Worm (Caenorhabditis elegans): Measurements from ENCODE around the gene eak-3.

Gene eak-3

DNA sequence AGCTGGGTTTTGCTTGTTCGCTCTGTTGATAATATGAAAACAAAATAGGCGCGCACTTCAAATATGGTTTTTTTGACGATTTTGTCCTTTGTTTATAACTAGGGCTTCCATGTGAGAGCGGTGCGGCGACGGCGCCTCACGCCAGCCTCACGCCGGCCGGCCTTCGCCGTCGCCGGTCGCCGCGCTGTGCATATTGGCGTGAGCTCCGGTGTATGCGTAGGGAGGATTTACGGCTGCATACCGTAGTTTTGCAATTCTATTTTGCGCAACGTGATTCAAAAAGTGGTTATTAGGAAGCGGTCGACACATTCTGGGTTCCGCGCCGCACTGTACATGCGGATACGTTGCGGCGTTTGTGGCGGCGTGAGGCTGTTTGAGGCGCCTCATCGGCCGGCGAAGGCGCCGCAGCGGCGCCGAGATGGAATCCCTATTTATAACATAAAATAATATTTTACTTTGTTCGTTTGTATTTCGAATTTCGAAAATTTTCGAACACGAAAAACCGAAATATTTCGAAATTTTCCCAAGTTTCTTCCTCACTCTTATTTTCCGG lies 37.8 kb upstream of the eak-3 start:
- TF ChIP-seq unc-62 (GFP tag; optimal IDR thresholded peaks at IDR 0.05) (no peak), nhr-28 (tag; optimal IDR thresholded peaks at IDR 0.05) (no peak), elt-3 (tag; optimal IDR thresholded peaks at IDR 0.05) (no peak), sem-2 (GFP tag; optimal IDR thresholded peaks at IDR 0.05) (no peak), pha-4 (tag; optimal IDR thresholded peaks at IDR 0.05) (no peak), nhr-12 (tag; optimal IDR thresholded peaks at IDR 0.05) (no peak), ces-1 (GFP tag; optimal IDR thresholded peaks at IDR 0.05) (no peak), unc-39 (tag; optimal IDR thresholded peaks at IDR 0.05) (no peak), flh-1 (GFP tag; optimal IDR thresholded peaks at IDR 0.05) (no peak), mab-5 (tag; optimal IDR thresholded peaks at IDR 0.05) (no peak), blmp-1 (tag; optimal IDR thresholded peaks at IDR 0.05) (no peak), lsy-2 (tag; optimal IDR thresholded peaks at IDR 0.05) (no peak), ceh-43 (GFP tag; optimal IDR thresholded peaks at IDR 0.05) (no peak), nhr-2 (tag; optimal IDR thresholded peaks at IDR 0.05) (no peak), lin-32 (GFP tag; optimal IDR thresholded peaks at IDR 0.05) (no peak), nhr-76 (tag; optimal IDR thresholded peaks at IDR 0.05) (no peak), mep-1 (tag; optimal IDR thresholded peaks at IDR 0.05) (no peak), bed-3 (GFP tag; optimal IDR thresholded peaks at IDR 0.05) (no peak), mls-2 (tag; optimal IDR thresholded peaks at IDR 0.05) (no peak), zip-8 (tag; optimal IDR thresholded peaks at IDR 0.05) (no peak)

- TF ChIP-seq M03D4.4 (tag; optimal IDR thresholded peaks at IDR 0.05) (no peak), hlh-1 (tag; optimal IDR thresholded peaks at IDR 0.05) (no peak), mls-2 (tag; optimal IDR thresholded peaks at IDR 0.05) (no peak), mab-5 (tag; optimal IDR thresholded peaks at IDR 0.05) (no peak), ham-2 (GFP tag; optimal IDR thresholded peaks at IDR 0.05) (no peak), unc-62 (GFP tag; optimal IDR thresholded peaks at IDR 0.05) (no peak), ztf-11 (tag; optimal IDR thresholded peaks at IDR 0.05) (no peak), lsy-2 (tag; optimal IDR thresholded peaks at IDR 0.05) (no peak), bed-3 (GFP tag; optimal IDR thresholded peaks at IDR 0.05) (no peak), drap-1 (GFP tag; optimal IDR thresholded peaks at IDR 0.05) (no peak), ces-1 (GFP tag; optimal IDR thresholded peaks at IDR 0.05) (no peak), lin-32 (GFP tag; optimal IDR thresholded peaks at IDR 0.05) (no peak), nhr-76 (tag; optimal IDR thresholded peaks at IDR 0.05) (no peak), ceh-39 (tag; optimal IDR thresholded peaks at IDR 0.05) (no peak), lin-13 (tag; optimal IDR thresholded peaks at IDR 0.05) (no peak), ceh-83 (GFP tag; optimal IDR thresholded peaks at IDR 0.05) (no peak), pha-4 (tag; optimal IDR thresholded peaks at IDR 0.05) (no peak)
Measured at ce11 chrIII:1210638-1211037, 34.3 kb upstream of the eak-3 start.

ce11 chrIII:1207852-1208251 lies 31.5 kb upstream of the eak-3 start, which contains the start of gene orc-3:
Gene orc-3 (plus strand): TSS chrIII:1208133.
- TF ChIP-seq ces-1 (GFP tag; optimal IDR thresholded peaks at IDR 0.05), result peak; percentile 40
- no peak for TF ChIP-seq cnd-1 (tag; optimal IDR thresholded peaks at IDR 0.05)
- no peak for TF ChIP-seq pha-4 (tag; optimal IDR thresholded peaks at IDR 0.05)
- peak; percentile 56 for TF ChIP-seq ceh-83 (GFP tag; optimal IDR thresholded peaks at IDR 0.05)

DNA sequence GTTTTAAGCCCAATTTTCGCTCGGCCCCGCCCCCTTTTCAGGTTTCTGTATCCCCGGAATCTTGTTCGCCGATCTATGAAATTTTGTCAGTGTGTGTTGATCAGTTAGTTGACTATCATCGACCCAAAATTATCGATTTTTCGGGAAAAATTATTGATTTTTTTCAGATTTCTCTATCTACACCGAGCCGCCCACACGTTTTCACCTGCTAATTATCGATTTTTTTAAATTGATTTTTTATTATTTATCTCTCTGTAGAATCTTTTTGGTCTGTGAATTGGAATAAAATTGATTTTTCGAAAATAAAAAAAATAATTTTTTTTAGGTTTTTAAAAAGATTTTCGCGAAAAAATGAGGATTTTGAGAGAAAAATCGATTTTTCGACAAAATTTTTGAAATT lies 30.7 kb upstream of the eak-3 start:
- TF ChIP-seq lin-13 (tag; optimal IDR thresholded peaks at IDR 0.05) (no peak), pha-4 (tag; optimal IDR thresholded peaks at IDR 0.05) (no peak), snpc-4 (tag; optimal IDR thresholded peaks at IDR 0.05) (no peak), ceh-43 (GFP tag; optimal IDR thresholded peaks at IDR 0.05) (no peak), nhr-12 (tag; optimal IDR thresholded peaks at IDR 0.05) (no peak), lin-32 (GFP tag; optimal IDR thresholded peaks at IDR 0.05) (no peak), mls-2 (tag; optimal IDR thresholded peaks at IDR 0.05) (no peak), hlh-1 (tag; optimal IDR thresholded peaks at IDR 0.05) (no peak), mab-5 (tag; optimal IDR thresholded peaks at IDR 0.05) (no peak)

ce11 chrIII:1206331-1206730 lies 30.0 kb upstream of the eak-3 start:
- no peak for TF ChIP-seq mep-1 (tag; optimal IDR thresholded peaks at IDR 0.05)
- no peak for TF ChIP-seq unc-62 (GFP tag; optimal IDR thresholded peaks at IDR 0.05)
- TF ChIP-seq nhr-237 (tag; optimal IDR thresholded peaks at IDR 0.05), result no peak
- no peak for TF ChIP-seq zip-8 (tag; optimal IDR thresholded peaks at IDR 0.05)
- no peak for TF ChIP-seq mab-5 (tag; optimal IDR thresholded peaks at IDR 0.05)
- TF ChIP-seq mls-2 (tag; optimal IDR thresholded peaks at IDR 0.05), result no peak
- no peak for TF ChIP-seq ztf-11 (tag; optimal IDR thresholded peaks at IDR 0.05)
- no peak for TF ChIP-seq elt-3 (tag; optimal IDR thresholded peaks at IDR 0.05)
- TF ChIP-seq lin-13 (tag; optimal IDR thresholded peaks at IDR 0.05), result no peak
- no peak for TF ChIP-seq ces-1 (GFP tag; optimal IDR thresholded peaks at IDR 0.05)
- TF ChIP-seq pha-4 (tag; optimal IDR thresholded peaks at IDR 0.05), result no peak
- TF ChIP-seq ceh-83 (GFP tag; optimal IDR thresholded peaks at IDR 0.05), result no peak
